Fruit fly (Drosophila melanogaster): ENCODE results near the gene Cyp18a1.

Cyp18a1 gene

DNA sequence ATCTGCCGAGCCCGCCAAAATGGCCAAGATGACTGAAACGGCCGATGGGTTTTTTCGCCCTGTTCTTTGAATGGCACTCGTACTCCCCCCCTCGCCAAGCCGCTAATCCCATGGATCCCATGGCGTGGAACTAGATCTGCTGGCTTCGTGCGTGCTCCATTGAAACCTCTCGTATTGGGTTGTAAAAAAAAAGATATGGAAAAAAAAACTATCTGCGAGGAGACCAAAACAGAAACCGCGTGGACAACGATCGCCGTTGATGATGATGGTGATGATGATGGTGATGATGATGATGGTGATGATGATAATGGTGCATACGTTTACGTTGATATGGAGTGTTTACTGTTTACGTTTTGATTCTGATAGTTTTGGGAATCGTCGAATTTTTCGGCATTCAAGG is 8.9 kb upstream of the Cyp18a1 start:
- TF ChIP-seq ovo (GFP tag; optimal IDR thresholded peaks at IDR 0.05) (no peak), CG12768 (GFP tag; optimal IDR thresholded peaks at IDR 0.05) (no peak), Clk (GFP tag; optimal IDR thresholded peaks at IDR 0.05) (no peak), CG7045 (GFP tag; optimal IDR thresholded peaks at IDR 0.05) (no peak), Hr96 (GFP tag; optimal IDR thresholded peaks at IDR 0.05) (no peak), cnc (optimal IDR thresholded peaks at IDR 0.05) (no peak), CG11617 (GFP tag; optimal IDR thresholded peaks at IDR 0.05) (no peak), CG5204 (GFP tag; optimal IDR thresholded peaks at IDR 0.05) (no peak), bab1 (GFP tag; optimal IDR thresholded peaks at IDR 0.05) (no peak), CG1620 (GFP tag; optimal IDR thresholded peaks at IDR 0.05) (no peak), pad (GFP tag; optimal IDR thresholded peaks at IDR 0.05) (no peak), tj (GFP tag; optimal IDR thresholded peaks at IDR 0.05) (no peak), toe (GFP tag; optimal IDR thresholded peaks at IDR 0.05) (no peak)

DNA sequence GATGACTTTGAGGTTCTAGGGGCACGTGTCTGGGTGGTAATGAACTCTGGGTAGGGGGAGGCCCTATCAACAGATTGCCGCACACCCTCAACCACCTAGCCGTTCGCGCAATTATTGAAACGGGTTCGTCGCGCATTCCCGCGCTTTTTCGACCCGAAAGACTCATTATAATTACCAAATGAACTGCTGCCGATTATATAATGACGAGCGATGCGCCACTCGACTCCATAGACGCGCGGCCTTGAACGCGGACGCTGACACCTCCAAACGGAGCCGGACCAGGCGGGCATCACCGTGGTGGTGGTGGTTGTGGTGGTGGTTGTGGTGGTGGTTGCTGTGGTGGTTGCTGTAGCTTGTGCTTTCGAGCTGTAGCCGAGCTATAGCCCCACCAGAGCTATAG is 7.7 kb upstream of the Cyp18a1 start:
- no peak for TF ChIP-seq toe (GFP tag; optimal IDR thresholded peaks at IDR 0.05)
- no peak for TF ChIP-seq Mnt (GFP tag; optimal IDR thresholded peaks at IDR 0.05)

DNA sequence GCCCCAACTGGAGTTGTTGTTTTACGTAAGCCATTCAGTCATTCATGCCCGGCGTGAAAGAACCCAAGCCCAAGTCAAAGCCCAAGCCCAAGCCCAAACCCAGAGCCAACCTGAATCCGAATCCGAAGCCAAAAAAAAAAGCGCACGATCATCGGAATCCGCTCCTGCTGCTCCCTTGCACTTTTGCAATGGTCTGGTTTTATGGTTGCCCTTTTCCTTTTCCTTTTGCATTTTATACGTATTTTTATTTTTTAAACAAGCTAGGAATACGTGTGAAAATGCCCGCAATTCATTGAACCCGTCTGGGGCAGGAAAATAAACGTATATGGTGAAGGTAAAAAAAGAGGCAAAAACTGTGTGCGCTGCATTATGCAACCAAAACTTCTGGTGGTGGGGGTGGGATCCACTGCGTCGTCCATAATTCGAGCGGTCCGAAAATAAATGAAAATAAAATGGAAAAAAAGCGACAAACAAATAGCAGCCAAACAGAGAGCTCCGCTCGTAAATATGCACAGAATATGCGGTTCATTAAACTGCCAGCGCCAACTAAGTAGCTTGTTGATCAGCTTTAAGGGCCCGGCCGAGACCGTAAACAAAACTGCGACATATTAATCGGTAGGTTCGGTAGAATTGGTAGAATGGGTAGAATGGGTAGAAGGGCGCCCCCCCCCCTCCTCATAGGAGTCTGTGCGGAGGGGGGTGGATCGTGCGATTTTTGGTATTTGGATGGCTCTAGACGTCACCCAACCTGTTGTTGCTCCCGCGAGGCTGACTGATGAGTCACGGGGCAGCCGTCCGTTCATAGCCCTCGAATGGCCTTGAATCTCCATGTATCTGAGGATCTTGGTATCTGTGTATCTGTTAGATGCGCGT is 6.7 kb upstream of the Cyp18a1 start:
- TF ChIP-seq toe (GFP tag; optimal IDR thresholded peaks at IDR 0.05) (no peak), ovo (GFP tag; optimal IDR thresholded peaks at IDR 0.05) (no peak), tj (GFP tag; optimal IDR thresholded peaks at IDR 0.05) (peak; percentile 98), pad (GFP tag; optimal IDR thresholded peaks at IDR 0.05) (no peak)

DNA sequence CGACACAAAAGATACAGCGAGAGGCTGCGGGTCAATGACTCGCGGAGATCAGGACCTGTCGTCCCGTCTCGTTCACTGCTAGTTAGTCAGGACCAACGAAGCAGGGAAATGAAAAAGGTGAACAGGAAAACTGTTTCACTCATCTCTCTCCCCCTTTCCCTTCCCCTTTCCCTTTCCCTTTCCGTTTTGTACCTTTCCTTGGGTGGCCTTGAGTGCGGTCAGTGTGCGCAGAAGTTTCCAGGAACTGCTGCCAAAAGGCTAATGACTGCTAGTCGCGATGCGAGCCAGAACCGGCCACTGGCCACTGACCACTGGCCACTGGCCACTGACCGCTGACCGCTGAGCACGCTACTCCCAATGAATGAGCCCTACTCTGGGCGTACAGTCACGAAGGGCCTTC is 2.8 kb upstream of the Cyp18a1 start:
- TF ChIP-seq CG12768 (GFP tag; optimal IDR thresholded peaks at IDR 0.05) (no peak), tj (GFP tag; optimal IDR thresholded peaks at IDR 0.05) (no peak), CG7101 (tag; optimal IDR thresholded peaks at IDR 0.05) (no peak), CG14711 (tag; optimal IDR thresholded peaks at IDR 0.05) (no peak), CG33017 (tag; optimal IDR thresholded peaks at IDR 0.05) (no peak), Mnt (GFP tag; optimal IDR thresholded peaks at IDR 0.05) (no peak), CG7045 (GFP tag; optimal IDR thresholded peaks at IDR 0.05) (no peak), ovo (GFP tag; optimal IDR thresholded peaks at IDR 0.05) (no peak), Crg-1 (GFP tag; optimal IDR thresholded peaks at IDR 0.05) (no peak), CG1620 (GFP tag; optimal IDR thresholded peaks at IDR 0.05) (no peak), Hr96 (GFP tag; optimal IDR thresholded peaks at IDR 0.05) (no peak), pad (GFP tag; optimal IDR thresholded peaks at IDR 0.05) (no peak), cic (GFP tag; optimal IDR thresholded peaks at IDR 0.05) (no peak)

DNA sequence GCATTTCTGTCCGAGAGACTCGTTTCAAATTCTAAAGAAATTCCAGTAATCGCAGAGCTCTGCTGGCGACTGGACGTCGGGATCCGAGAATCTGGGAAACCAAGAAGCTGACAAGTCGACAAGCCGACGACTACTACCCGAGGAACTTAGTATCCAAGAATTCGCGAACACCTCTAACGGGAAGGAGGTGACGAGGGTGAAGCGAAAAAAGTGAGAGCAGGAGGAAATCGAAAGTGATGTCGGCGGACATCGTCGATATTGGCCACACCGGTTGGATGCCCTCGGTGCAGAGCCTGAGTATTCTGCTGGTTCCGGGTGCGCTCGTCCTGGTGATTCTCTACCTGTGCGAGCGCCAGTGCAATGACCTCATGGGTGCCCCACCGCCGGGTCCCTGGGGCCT is 7.1 kb downstream of the Cyp18a1 start, which contains the start of gene phtm:
Gene phtm, plus strand, starts transcription at position 41 of the 400 bp plus-strand sequence.
- TF ChIP-seq ovo (GFP tag; optimal IDR thresholded peaks at IDR 0.05) (no peak), cic (GFP tag; optimal IDR thresholded peaks at IDR 0.05) (no peak), CG5204 (GFP tag; optimal IDR thresholded peaks at IDR 0.05) (no peak), CG1620 (GFP tag; optimal IDR thresholded peaks at IDR 0.05) (no peak), tj (GFP tag; optimal IDR thresholded peaks at IDR 0.05) (no peak)

DNA sequence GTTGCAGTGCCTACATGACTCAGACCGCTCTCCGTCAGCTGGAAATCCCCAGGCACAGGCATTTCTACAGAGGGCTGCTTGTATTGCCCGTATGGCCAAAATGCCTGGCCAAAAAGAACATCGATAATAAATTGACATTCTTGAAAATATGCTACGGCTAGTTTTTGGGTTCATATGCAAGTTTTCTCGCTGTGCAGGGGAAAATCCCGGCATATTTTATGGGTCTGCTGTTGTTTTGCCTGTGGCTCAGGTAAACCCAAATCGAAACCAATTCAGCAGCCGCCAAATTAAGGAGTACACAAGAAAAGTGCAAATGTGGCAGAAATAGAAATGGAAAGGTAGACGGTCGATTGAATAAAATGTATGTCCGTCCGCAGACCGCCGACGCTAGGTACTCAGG is 7.9 kb downstream of the Cyp18a1 start:
- TF ChIP-seq CG7101 (tag; optimal IDR thresholded peaks at IDR 0.05) (no peak), CG7045 (GFP tag; optimal IDR thresholded peaks at IDR 0.05) (no peak), cic (GFP tag; optimal IDR thresholded peaks at IDR 0.05) (no peak), Clk (GFP tag; optimal IDR thresholded peaks at IDR 0.05) (no peak), tj (GFP tag; optimal IDR thresholded peaks at IDR 0.05) (no peak), CG12768 (GFP tag; optimal IDR thresholded peaks at IDR 0.05) (no peak), Hr96 (GFP tag; optimal IDR thresholded peaks at IDR 0.05) (no peak), CG1620 (GFP tag; optimal IDR thresholded peaks at IDR 0.05) (no peak), cnc (optimal IDR thresholded peaks at IDR 0.05) (no peak), ovo (GFP tag; optimal IDR thresholded peaks at IDR 0.05) (no peak), pad (GFP tag; optimal IDR thresholded peaks at IDR 0.05) (no peak), CG5204 (GFP tag; optimal IDR thresholded peaks at IDR 0.05) (no peak), CG33017 (tag; optimal IDR thresholded peaks at IDR 0.05) (no peak), bab1 (GFP tag; optimal IDR thresholded peaks at IDR 0.05) (no peak), CG14711 (tag; optimal IDR thresholded peaks at IDR 0.05) (no peak), toe (GFP tag; optimal IDR thresholded peaks at IDR 0.05) (no peak)

DNA sequence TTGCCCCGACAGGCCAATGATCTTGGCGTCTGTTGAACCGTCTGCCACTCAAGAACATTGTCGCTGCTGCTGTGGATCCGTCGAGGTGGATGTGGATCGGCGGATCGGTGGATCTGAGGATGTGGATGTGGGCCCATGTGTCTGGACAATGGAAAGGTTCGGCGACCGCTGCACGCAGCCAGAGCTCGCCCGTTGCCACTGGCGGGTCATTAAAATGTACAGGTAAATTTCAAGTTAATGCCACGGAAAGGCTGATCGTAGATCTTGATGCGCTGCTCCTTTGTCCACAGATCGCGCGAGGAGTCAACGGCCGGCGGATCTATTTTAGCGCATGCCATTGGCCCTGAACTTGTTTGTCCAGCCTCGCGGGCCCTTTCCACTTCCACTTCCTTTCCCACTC is 8.3 kb downstream of the Cyp18a1 start:
- TF ChIP-seq kay (GFP tag; ENCODE audit: borderline replicate concordance) (no peak), ovo (GFP tag; optimal IDR thresholded peaks at IDR 0.05) (no peak), Hr96 (GFP tag; optimal IDR thresholded peaks at IDR 0.05) (no peak), Crg-1 (GFP tag; optimal IDR thresholded peaks at IDR 0.05) (no peak), CG11617 (GFP tag; optimal IDR thresholded peaks at IDR 0.05) (no peak), CG1620 (GFP tag; optimal IDR thresholded peaks at IDR 0.05) (no peak), Clk (GFP tag; optimal IDR thresholded peaks at IDR 0.05) (no peak), CG7045 (GFP tag; optimal IDR thresholded peaks at IDR 0.05) (no peak), bab1 (GFP tag; optimal IDR thresholded peaks at IDR 0.05) (no peak), CG5204 (GFP tag; optimal IDR thresholded peaks at IDR 0.05) (no peak), CG14711 (tag; optimal IDR thresholded peaks at IDR 0.05) (no peak), cnc (optimal IDR thresholded peaks at IDR 0.05) (no peak), toe (GFP tag; optimal IDR thresholded peaks at IDR 0.05) (no peak), CG7101 (tag; optimal IDR thresholded peaks at IDR 0.05) (no peak), Mnt (GFP tag; optimal IDR thresholded peaks at IDR 0.05) (no peak), tj (GFP tag; optimal IDR thresholded peaks at IDR 0.05) (no peak), cic (GFP tag; optimal IDR thresholded peaks at IDR 0.05) (no peak), pad (GFP tag; optimal IDR thresholded peaks at IDR 0.05) (no peak), CG33017 (tag; optimal IDR thresholded peaks at IDR 0.05) (no peak), CG12768 (GFP tag; optimal IDR thresholded peaks at IDR 0.05) (no peak)

All from whole organism, adult.